Fruit fly (Drosophila melanogaster) Kc167 (cell line): Measurements from ENCODE around the gene CG4617.

Experiments used
- Myc ChIP-seq: fragments of >200 bp; optimal IDR thresholded peaks from 2 replicates; lab custom pipeline; 2017; ENCODE audit warnings: missing external identifiers
- ttk ChIP-seq: sonication (Bioruptor generic); optimal IDR thresholded peaks from 2 replicates; lab custom pipeline; 2017; ENCODE audit warnings: missing external identifiers

DNA sequence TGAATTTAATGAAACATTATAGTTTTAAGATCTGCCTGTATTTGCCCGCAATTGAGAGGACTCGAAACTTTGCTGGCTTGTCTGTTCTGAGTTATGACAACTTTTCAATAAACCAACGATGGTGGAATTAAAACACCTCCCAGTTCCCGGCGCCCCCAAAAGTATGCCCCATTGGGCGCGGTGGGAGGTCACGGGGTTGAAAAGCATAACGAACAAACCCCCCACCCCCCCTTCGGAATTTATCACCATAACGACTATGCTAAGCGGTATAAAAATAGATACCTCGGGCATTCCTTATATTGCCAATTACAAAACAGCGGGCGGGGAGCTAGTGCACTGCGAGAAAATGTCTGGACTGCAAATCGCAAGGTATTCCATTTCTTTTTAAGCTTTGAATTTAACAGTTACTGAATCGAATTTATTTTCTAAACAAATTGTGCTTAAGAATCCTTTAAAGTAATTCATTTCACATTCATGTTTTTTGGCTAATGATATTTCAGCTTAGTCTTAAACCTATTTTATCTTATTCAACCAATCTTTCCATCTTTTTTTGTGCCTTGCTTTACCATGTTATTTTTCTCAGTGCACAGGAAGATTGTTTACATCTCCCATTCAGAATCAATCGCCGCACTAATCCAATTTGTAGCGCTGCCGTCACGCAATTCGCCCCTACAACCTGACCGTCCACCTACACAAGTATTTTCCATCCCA, 2.8 kb downstream of the CG4617 start:
- TF ChIP-seq ttk (no peak), Myc (no peak)
